Worm (Caenorhabditis elegans) whole organism, mixed stage, embryonic: ENCODE results near the gene cutl-2.
A peak's percentile ranks its signal among the peaks of the same experiment; 100 is the strongest.
"Not testable (repeated sequence)": the region's sequence is repeated elsewhere in the genome, so short reads cannot be mapped to it uniquely, and the experiment has no call there.

Source experiments
- bed-3 ChIP-seq: fragments of 200-800 bp; sonication (Bioruptor generic); optimal IDR thresholded peaks from 3 replicates; lab custom pipeline; 2018; ENCODE audit warnings: mild to moderate bottlenecking, missing genetic modification characterization, moderate library complexity, missing compliant biosample characterization
- blmp-1 ChIP-seq: fragments of 150-350 bp; optimal IDR thresholded peaks from 2 replicates; lab custom pipeline; 2014; ENCODE audit warnings: missing biosample characterization, missing genetic modification characterization
- ceh-39 ChIP-seq: fragments of 150-350 bp; optimal IDR thresholded peaks from 2 replicates; lab custom pipeline; 2014; ENCODE audit warnings: missing biosample characterization, missing genetic modification characterization
- ceh-43 ChIP-seq: fragments of 200-800 bp; sonication (Bioruptor generic); optimal IDR thresholded peaks from 2 replicates; lab custom pipeline; 2018; ENCODE audit warnings: mild to moderate bottlenecking, missing genetic modification characterization, moderate library complexity, missing compliant biosample characterization
- ceh-83 ChIP-seq: fragments of 200-800 bp; sonication (Bioruptor generic); optimal IDR thresholded peaks from 2 replicates; lab custom pipeline; 2018; ENCODE audit warnings: mild to moderate bottlenecking, missing genetic modification characterization, missing compliant biosample characterization
- ces-1 ChIP-seq: fragments of 150-350 bp; optimal IDR thresholded peaks from 2 replicates; lab custom pipeline; 2014; ENCODE audit warnings: missing biosample characterization, missing genetic modification reagents, missing genetic modification characterization
- cnd-1 ChIP-seq: fragments of 200-800 bp; sonication (Bioruptor generic); optimal IDR thresholded peaks from 2 replicates; lab custom pipeline; 2018; ENCODE audit warnings: mild to moderate bottlenecking, missing genetic modification characterization, missing compliant biosample characterization
- drap-1 ChIP-seq: fragments of 200-800 bp; sonication (Bioruptor generic); optimal IDR thresholded peaks from 3 replicates; lab custom pipeline; 2018; ENCODE audit warnings: mild to moderate bottlenecking, missing genetic modification characterization, missing compliant biosample characterization
- elt-1 ChIP-seq: sonication (generic microtip); optimal IDR thresholded peaks from 2 replicates; lab custom pipeline; 2017; ENCODE audit warnings: missing genetic modification characterization, mild to moderate bottlenecking, missing compliant biosample characterization, antibody characterized with exemption, moderate library complexity, borderline replicate concordance; ENCODE audit not compliant: insufficient read depth
- elt-3 ChIP-seq: fragments of 150-350 bp; optimal IDR thresholded peaks from 2 replicates; lab custom pipeline; 2014; ENCODE audit warnings: missing biosample characterization, missing genetic modification characterization
- flh-1 ChIP-seq: fragments of 200-800 bp; sonication (Bioruptor generic); optimal IDR thresholded peaks from 2 replicates; lab custom pipeline; 2018; ENCODE audit warnings: mild to moderate bottlenecking, missing genetic modification characterization, moderate library complexity, missing compliant biosample characterization
- hlh-1 ChIP-seq: fragments of 150-350 bp; optimal IDR thresholded peaks from 2 replicates; lab custom pipeline; 2014; ENCODE audit warnings: missing biosample characterization, missing genetic modification reagents, missing genetic modification characterization
- lin-13 ChIP-seq: fragments of 150-350 bp; optimal IDR thresholded peaks from 2 replicates; lab custom pipeline; 2014; ENCODE audit warnings: missing biosample characterization, missing genetic modification characterization
- lin-32 ChIP-seq: fragments of 200-800 bp; sonication (Bioruptor generic); optimal IDR thresholded peaks from 2 replicates; lab custom pipeline; 2018; ENCODE audit warnings: mild to moderate bottlenecking, missing genetic modification characterization, missing compliant biosample characterization
- lsy-2 ChIP-seq: fragments of 150-350 bp; optimal IDR thresholded peaks from 2 replicates; lab custom pipeline; 2014; ENCODE audit warnings: missing biosample characterization, missing genetic modification characterization
- mab-5 ChIP-seq: fragments of 150-350 bp; optimal IDR thresholded peaks from 2 replicates; lab custom pipeline; 2014; ENCODE audit warnings: missing biosample characterization, missing genetic modification characterization
- mep-1 ChIP-seq: fragments of 150-350 bp; optimal IDR thresholded peaks from 2 replicates; lab custom pipeline; 2017; ENCODE audit warnings: missing biosample characterization, missing genetic modification reagents, missing genetic modification characterization, inconsistent platforms
- mls-2 ChIP-seq: sonication (generic microtip); optimal IDR thresholded peaks from 2 replicates; lab custom pipeline; 2016; ENCODE audit warnings: mild to moderate bottlenecking, missing genetic modification characterization, moderate library complexity, missing compliant biosample characterization
- nhr-12 ChIP-seq: fragments of 150-350 bp; optimal IDR thresholded peaks from 2 replicates; lab custom pipeline; 2014; ENCODE audit warnings: missing biosample characterization, missing genetic modification characterization
- nhr-237 ChIP-seq: fragments of 150-350 bp; optimal IDR thresholded peaks from 2 replicates; lab custom pipeline; 2014; ENCODE audit warnings: missing biosample characterization, missing genetic modification characterization
- nhr-28 ChIP-seq: fragments of 150-350 bp; optimal IDR thresholded peaks from 2 replicates; lab custom pipeline; 2014; ENCODE audit warnings: missing biosample characterization, missing genetic modification characterization
- nhr-76 ChIP-seq: sonication (generic microtip); optimal IDR thresholded peaks from 2 replicates; lab custom pipeline; 2017; ENCODE audit warnings: missing biosample characterization, missing genetic modification characterization
- pha-4 ChIP-seq: fragments of 150-350 bp; optimal IDR thresholded peaks from 2 replicates; lab custom pipeline; 2018; ENCODE audit warnings: missing biosample characterization, missing genetic modification reagents, missing genetic modification characterization
- sem-2 ChIP-seq: fragments of 200-800 bp; sonication (Bioruptor generic); optimal IDR thresholded peaks from 2 replicates; lab custom pipeline; 2018; ENCODE audit warnings: mild to moderate bottlenecking, missing genetic modification characterization, missing compliant biosample characterization
- snpc-4 ChIP-seq: fragments of 150-350 bp; optimal IDR thresholded peaks from 2 replicates; lab custom pipeline; 2014; ENCODE audit warnings: missing biosample characterization, missing genetic modification characterization
- tbx-8 ChIP-seq: fragments of 200-800 bp; sonication (Bioruptor generic); optimal IDR thresholded peaks from 2 replicates; lab custom pipeline; 2018; ENCODE audit warnings: mild to moderate bottlenecking, missing genetic modification characterization, moderate library complexity, missing compliant biosample characterization
- unc-120 ChIP-seq: sonication (generic microtip); optimal IDR thresholded peaks from 2 replicates; lab custom pipeline; 2017; ENCODE audit warnings: missing genetic modification characterization, missing compliant biosample characterization; ENCODE audit not compliant: poor library complexity, severe bottlenecking
- unc-39 ChIP-seq: fragments of 150-350 bp; optimal IDR thresholded peaks from 2 replicates; lab custom pipeline; 2014; ENCODE audit warnings: missing biosample characterization, missing genetic modification characterization
- unc-62 ChIP-seq: fragments of 150-350 bp; optimal IDR thresholded peaks from 2 replicates; lab custom pipeline; 2014; ENCODE audit warnings: missing biosample characterization, missing genetic modification reagents, missing genetic modification characterization
- zip-8 ChIP-seq: fragments of 150-350 bp; optimal IDR thresholded peaks from 2 replicates; lab custom pipeline; 2014; ENCODE audit warnings: missing biosample characterization, missing genetic modification characterization
- ztf-11 ChIP-seq: fragments of 150-350 bp; optimal IDR thresholded peaks from 2 replicates; lab custom pipeline; 2014; ENCODE audit warnings: missing biosample characterization, missing genetic modification characterization

cutl-2 gene

DNA sequence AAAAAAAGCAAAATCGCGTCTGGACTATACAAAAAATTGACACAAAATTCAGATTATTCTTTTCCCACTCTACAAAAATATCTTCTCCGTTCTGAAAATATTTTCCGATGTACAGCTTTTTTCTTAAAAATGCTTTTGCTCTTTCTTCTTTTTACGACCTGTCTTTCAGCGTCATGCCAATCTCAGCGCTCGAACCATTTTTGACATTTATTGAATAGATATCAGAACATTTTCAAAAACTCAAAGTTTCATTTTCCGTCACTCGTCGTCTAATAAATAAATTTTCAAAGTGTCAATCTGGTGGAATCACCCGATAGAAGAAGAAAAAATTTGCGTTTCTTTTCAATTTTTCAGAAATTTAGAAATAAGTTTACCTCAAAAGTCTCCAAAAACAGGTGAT is 16.9 kb upstream of the cutl-2 start:
- TF ChIP-seq pha-4 (no peak), blmp-1 (tag; lab: Kevin White, UChicago) (no peak)

DNA sequence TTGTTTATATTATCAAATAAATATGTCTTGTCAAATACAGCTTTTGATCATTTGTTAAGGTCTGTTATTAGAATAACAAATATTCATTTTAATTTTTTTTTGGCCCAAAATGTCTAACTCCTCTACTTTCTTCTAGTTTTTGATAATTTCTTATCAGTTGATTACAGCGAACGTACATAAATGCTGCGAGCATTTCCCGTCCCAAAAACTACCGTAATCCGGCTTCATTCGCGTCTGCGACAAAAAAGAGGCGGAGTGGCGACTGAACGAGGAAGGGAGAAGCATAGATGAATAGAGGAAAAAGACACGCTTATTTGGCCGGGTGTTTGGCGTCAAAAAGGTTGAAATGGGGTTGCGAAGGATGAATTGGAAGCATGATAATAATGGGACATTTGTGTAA is 16.1 kb upstream of the cutl-2 start:
- no peak for TF ChIP-seq mep-1 (tag; lab: Kevin White, UChicago)
- no peak for TF ChIP-seq ceh-43 (GFP tag; lab: Kevin White, UChicago)
- no peak for TF ChIP-seq sem-2 (GFP tag; lab: Kevin White, UChicago)
- TF ChIP-seq elt-3 (tag; lab: Kevin White, UChicago) = no peak
- TF ChIP-seq mab-5 (tag; lab: Kevin White, UChicago) = no peak
- no peak for TF ChIP-seq snpc-4 (tag; lab: Kevin White, UChicago)
- TF ChIP-seq nhr-12 (tag; lab: Kevin White, UChicago) = no peak
- no peak for TF ChIP-seq lin-32
- TF ChIP-seq ces-1 (GFP tag; lab: Kevin White, UChicago) = no peak
- no peak for TF ChIP-seq cnd-1 (tag; lab: Kevin White, UChicago)

DNA sequence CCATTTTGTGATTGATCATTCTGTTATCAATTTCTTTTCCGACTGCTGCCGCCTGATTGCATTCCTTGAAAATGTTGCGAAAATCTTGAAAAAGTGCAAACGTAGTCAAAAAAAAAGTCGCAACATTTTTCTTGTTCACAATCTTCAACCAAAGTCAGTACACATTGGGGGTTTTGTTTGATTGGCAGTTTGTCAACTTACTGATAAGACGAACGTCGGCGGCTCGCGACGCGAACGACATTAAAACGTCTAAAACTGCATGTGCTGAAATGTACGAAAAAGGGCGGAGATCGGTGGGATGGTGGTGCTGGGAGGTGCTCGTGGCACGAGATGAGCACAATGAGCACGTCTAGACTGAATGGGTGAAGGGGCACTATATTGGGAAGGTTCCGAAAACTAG is 14.3 kb upstream of the cutl-2 start:
- TF ChIP-seq lin-32 = no peak
- no peak for TF ChIP-seq nhr-76
- TF ChIP-seq mab-5 (tag; lab: Kevin White, UChicago) = no peak
- no peak for TF ChIP-seq mls-2
- TF ChIP-seq ces-1 (GFP tag; lab: Kevin White, UChicago) = no peak
- TF ChIP-seq tbx-8 = no peak
- TF ChIP-seq bed-3 (GFP tag; lab: Kevin White, UChicago) = no peak
- no peak for TF ChIP-seq ztf-11 (tag; lab: Kevin White, UChicago)
- TF ChIP-seq lin-13 (tag; lab: Kevin White, UChicago) = no peak
- no peak for TF ChIP-seq pha-4
- TF ChIP-seq unc-120 (tag; lab: Kevin White, UChicago) = no peak
- no peak for TF ChIP-seq elt-3 (tag; lab: Kevin White, UChicago)
- no peak for TF ChIP-seq elt-1 (tag; lab: Kevin White, UChicago)
- no peak for TF ChIP-seq nhr-12 (tag; lab: Kevin White, UChicago)

DNA sequence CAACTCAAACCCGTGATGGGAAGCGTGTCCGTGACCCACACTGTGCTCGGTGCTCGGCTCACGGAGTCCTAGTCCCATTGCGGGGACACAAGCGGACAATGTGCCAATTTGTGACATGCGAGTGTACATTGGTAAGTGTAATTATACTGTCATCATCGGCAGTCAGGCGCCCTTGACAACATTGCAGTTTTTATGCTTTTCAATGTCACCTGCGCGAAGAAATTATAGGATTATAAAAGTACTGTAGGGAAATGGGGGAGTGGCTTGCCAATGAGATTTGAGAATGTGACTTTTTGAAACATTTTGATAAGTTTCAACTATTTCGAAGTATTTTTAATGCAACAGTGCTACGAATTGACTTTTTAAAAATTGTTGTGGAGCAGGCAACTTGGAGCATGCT is 11.3 kb upstream of the cutl-2 start:
- no peak for TF ChIP-seq unc-62 (GFP tag; lab: Kevin White, UChicago)
- peak; percentile 5 for TF ChIP-seq ceh-83 (GFP tag; lab: Kevin White, UChicago)
- TF ChIP-seq unc-39 (tag; lab: Kevin White, UChicago) = no peak
- TF ChIP-seq snpc-4 (tag; lab: Kevin White, UChicago) = no peak
- peak; percentile 41 for TF ChIP-seq lsy-2 (tag; lab: Kevin White, UChicago)
- no peak for TF ChIP-seq ces-1 (GFP tag; lab: Kevin White, UChicago)
- no peak for TF ChIP-seq blmp-1 (tag; lab: Kevin White, UChicago)

DNA sequence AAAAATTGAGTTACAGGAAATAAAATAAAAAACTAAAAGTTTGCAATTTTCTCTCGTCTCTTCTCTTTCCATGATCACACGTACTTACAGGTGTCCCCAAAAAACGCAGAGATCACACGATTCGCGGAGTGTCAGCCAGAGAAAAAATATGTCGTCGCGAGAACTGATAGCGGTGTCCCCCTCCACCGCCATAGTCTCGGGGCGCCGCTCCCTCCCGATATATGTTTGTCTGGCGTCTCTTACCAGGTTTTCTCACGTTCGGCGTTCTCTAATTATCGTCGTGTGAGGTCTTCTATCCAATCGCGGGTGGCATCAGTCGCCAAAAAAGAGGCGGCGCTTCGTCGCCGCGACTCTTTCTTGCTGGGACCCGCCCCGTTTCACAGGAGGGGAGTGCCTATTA is 7.3 kb upstream of the cutl-2 start, which contains the start of gene mab-3:
Gene mab-3, plus strand, starts transcription at position 328 of the 400 bp plus-strand sequence.
- not testable (repeated sequence) for TF ChIP-seq nhr-28 (tag; lab: Kevin White, UChicago); drap-1 (GFP tag; lab: Kevin White, UChicago); nhr-12 (tag; lab: Kevin White, UChicago)

DNA sequence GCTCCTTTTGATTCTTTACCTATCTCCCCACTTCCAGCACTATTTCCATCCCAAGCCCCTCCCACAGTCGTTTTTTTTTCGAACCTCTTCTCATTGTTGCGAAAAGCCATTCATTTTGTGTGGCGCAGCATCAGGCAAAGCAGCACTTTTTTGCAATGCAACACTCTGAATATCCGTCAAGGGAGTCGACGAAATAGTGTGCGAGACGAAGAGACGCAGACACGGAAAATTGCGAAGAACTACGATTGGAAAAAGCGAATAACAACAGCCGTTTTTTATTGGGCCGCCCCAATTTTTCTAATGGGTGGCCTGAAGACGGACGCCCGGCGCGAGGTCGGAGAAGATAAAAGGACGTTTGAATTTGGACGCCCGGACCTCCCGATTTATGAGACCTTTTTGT is 5.4 kb upstream of the cutl-2 start:
- TF ChIP-seq sem-2 (GFP tag; lab: Kevin White, UChicago) (no peak), lin-13 (tag; lab: Kevin White, UChicago) (no peak), zip-8 (tag; lab: Kevin White, UChicago) (no peak), hlh-1 (no peak), nhr-28 (tag; lab: Kevin White, UChicago) (no peak), pha-4 (no peak), nhr-237 (tag; lab: Kevin White, UChicago) (no peak), unc-62 (GFP tag; lab: Kevin White, UChicago) (no peak), ces-1 (GFP tag; lab: Kevin White, UChicago) (no peak), mls-2 (no peak), snpc-4 (tag; lab: Kevin White, UChicago) (no peak), flh-1 (GFP tag; lab: Kevin White, UChicago) (no peak), ceh-39 (tag; lab: Kevin White, UChicago) (no peak)
